Fruit fly (Drosophila melanogaster): ENCODE measurements around the gene Oseg4.

Gene Oseg4

DNA sequence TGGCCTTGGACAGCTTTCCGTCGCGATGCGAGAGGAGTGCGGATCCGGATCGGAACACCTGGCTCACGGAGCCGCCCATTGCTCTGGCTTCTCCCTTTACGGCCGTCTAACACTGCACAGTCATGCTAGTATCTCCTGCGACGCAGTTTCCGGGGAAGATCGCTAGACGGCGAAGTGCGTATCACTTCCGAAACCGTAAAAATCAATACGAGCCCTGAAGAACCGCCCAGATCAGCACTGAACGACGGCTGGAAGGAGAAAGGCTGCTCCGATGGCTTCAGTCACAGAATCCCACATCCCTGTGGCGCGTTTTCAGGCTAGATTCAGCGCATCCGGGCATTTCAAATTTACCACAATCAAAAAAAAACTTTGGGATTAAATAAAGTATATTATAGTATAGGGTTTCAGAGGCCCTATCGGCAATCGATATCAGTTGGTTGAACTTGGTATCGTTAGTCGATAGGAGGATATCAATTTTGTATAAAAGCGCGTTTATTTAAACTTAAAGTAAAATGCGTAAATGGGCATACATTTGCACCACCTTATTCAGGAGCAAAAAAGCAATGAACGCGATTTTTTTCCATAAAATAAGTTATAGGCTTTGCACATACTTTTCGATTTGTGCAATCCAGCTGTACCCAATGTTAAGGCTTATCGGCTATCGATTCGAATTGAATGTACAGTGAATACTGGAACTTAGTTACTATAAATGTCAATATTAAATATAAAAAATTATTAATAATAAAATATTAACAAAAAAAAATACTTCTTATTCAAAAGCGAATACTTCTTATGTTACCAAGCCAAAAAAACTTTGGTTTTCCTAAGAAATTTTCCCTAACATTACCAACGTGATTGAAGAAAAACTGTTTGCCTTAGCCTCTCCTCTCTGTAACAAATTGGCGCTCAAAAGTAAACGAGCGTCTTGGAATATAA lies 39.4 kb upstream of the Oseg4 start, which contains the start of the genes CG13933 and PolD2 (continued):
- TF ChIP-seq Dfd (GFP tag; optimal IDR thresholded peaks at IDR 0.05) = no peak
- TF ChIP-seq CG6813 (GFP tag; optimal IDR thresholded peaks at IDR 0.05) = peak; percentile 82
- peak; percentile 53 to 98 for TF ChIP-seq dpn (GFP tag; optimal IDR thresholded peaks at IDR 0.05)
- TF ChIP-seq CG3995 (GFP tag; optimal IDR thresholded peaks at IDR 0.05) = no peak
- TF ChIP-seq fd102C (GFP tag; optimal IDR thresholded peaks at IDR 0.05) = peak; percentile 52
- TF ChIP-seq CG10274 (GFP tag; optimal IDR thresholded peaks at IDR 0.05) = no peak
- TF ChIP-seq CG6175 (GFP tag; IDR thresholded peaks at IDR 0.05) = peak; percentile 59; the same call in 2 of the 3 replicates
- TF ChIP-seq CG11085 (GFP tag; IDR thresholded peaks at IDR 0.05) = peak; percentile 96
- TF ChIP-seq CG15479 (GFP tag; optimal IDR thresholded peaks at IDR 0.05) = peak; percentile 33
- no peak for TF ChIP-seq D19A (tag; optimal IDR thresholded peaks at IDR 0.05)
- TF ChIP-seq Adf1 (GFP tag; IDR thresholded peaks at IDR 0.05) = peak; percentile 86
- peak; percentile 92 for TF ChIP-seq CG9215 (GFP tag; IDR thresholded peaks at IDR 0.05)
- peak; percentile 83 for TF ChIP-seq CG11560 (tag; IDR thresholded peaks at IDR 0.05)
- TF ChIP-seq peb (GFP tag; IDR thresholded peaks at IDR 0.05) = peak; percentile 94
- TF ChIP-seq CG2875 (GFP tag; optimal IDR thresholded peaks at IDR 0.05) = peak; percentile 90
- peak; percentile 74 for TF ChIP-seq CG10147 (GFP tag; optimal IDR thresholded peaks at IDR 0.05)
- no peak for TF ChIP-seq Sox100B (GFP tag; optimal IDR thresholded peaks at IDR 0.05)
- TF ChIP-seq CG6791 (GFP tag; IDR thresholded peaks at IDR 0.05; ENCODE audit: partially characterized antibody) = peak; percentile 83
- TF ChIP-seq dmrt11E (tag; optimal IDR thresholded peaks at IDR 0.05) = peak; percentile 99
- TF ChIP-seq Bteb2 (GFP tag; optimal IDR thresholded peaks at IDR 0.05) = peak; percentile 73
- TF ChIP-seq fru (optimal IDR thresholded peaks at IDR 0.05) = no peak
- TF ChIP-seq Max (GFP tag; optimal IDR thresholded peaks at IDR 0.05) = peak; percentile 74
- TF ChIP-seq Deaf1 (tag; optimal IDR thresholded peaks at IDR 0.05) = no peak
- TF ChIP-seq CG13424 (tag; optimal IDR thresholded peaks at IDR 0.05) = peak; percentile 99
- peak; percentile 88 to 98 for TF ChIP-seq Hr51 (GFP tag; optimal IDR thresholded peaks at IDR 0.05)
- TF ChIP-seq CG17328 (GFP tag; IDR thresholded peaks at IDR 0.05) = peak; percentile 99
- TF ChIP-seq esg (GFP tag; conservative IDR thresholded peaks at IDR 0.05) = peak; percentile 98
- peak; percentile 95 for TF ChIP-seq ac (GFP tag; optimal IDR thresholded peaks at IDR 0.05)
- peak; percentile 96 for TF ChIP-seq twi (tag; optimal IDR thresholded peaks at IDR 0.05)
- no peak for TF ChIP-seq CG18764 (GFP tag; optimal IDR thresholded peaks at IDR 0.05)
- peak; percentile 99 for TF ChIP-seq ci (GFP tag; IDR thresholded peaks at IDR 0.05)
- TF ChIP-seq HLH3B (GFP tag; IDR thresholded peaks at IDR 0.05) = peak; percentile 97
- TF ChIP-seq CG7357 (GFP tag; IDR thresholded peaks at IDR 0.05) = peak; percentile 88
- peak; percentile 96 for TF ChIP-seq CG16815 (GFP tag; optimal IDR thresholded peaks at IDR 0.05)
- TF ChIP-seq usp (GFP tag; optimal IDR thresholded peaks at IDR 0.05) = no peak
- TF ChIP-seq Opbp (GFP tag; IDR thresholded peaks at IDR 0.05; ENCODE audit: partially characterized antibody) = peak; percentile 43
- peak; percentile 85 for TF ChIP-seq CG7271 (tag; optimal IDR thresholded peaks at IDR 0.05)
- no peak for TF ChIP-seq CG8478 (optimal IDR thresholded peaks at IDR 0.05)
- no peak for TF ChIP-seq CG1792 (GFP tag; optimal IDR thresholded peaks at IDR 0.05)
- TF ChIP-seq Nf-YB (GFP tag; optimal IDR thresholded peaks at IDR 0.05) = peak; percentile 88
- TF ChIP-seq CrebB (tag; optimal IDR thresholded peaks at IDR 0.05) = peak; percentile 93
- peak in 1 of 3 experiments; percentile 98 for TF ChIP-seq lola (GFP tag; optimal IDR thresholded peaks at IDR 0.05)
- peak; percentile 68 for TF ChIP-seq CG6854 (GFP tag; optimal IDR thresholded peaks at IDR 0.05)
- peak; percentile 89 for TF ChIP-seq gce (GFP tag; IDR thresholded peaks at IDR 0.05)
- TF ChIP-seq tio (GFP tag; optimal IDR thresholded peaks at IDR 0.05) = no peak
- peak; percentile 20 for TF ChIP-seq btn (GFP tag; optimal IDR thresholded peaks at IDR 0.05)
- TF ChIP-seq CG10654 (GFP tag; optimal IDR thresholded peaks at IDR 0.05) = no peak
- TF ChIP-seq Camta (GFP tag; optimal IDR thresholded peaks at IDR 0.05) = peak; percentile 50
- TF ChIP-seq CG8089 (GFP tag; optimal IDR thresholded peaks at IDR 0.05) = peak; percentile 68
